Fruit fly (Drosophila melanogaster): Measurements from ENCODE around the gene CG32681.

- TF ChIP-seq h (optimal IDR thresholded peaks at IDR 0.05) = no peak
- no peak for TF ChIP-seq Myc (optimal IDR thresholded peaks at IDR 0.05)
- no peak for TF ChIP-seq ttk (optimal IDR thresholded peaks at IDR 0.05)
- TF ChIP-seq Sin3A (optimal IDR thresholded peaks at IDR 0.05) = no peak
- TF ChIP-seq psq (optimal IDR thresholded peaks at IDR 0.05) = no peak
- no peak for TF ChIP-seq insv (optimal IDR thresholded peaks at IDR 0.05)
Measured at dm6 chrX:10370201-10371038, 10.7 kb downstream of the CG32681 start.
